Fruit fly (Drosophila melanogaster) whole organism, wandering third instar larva: ENCODE data around the gene GstD8.

Source experiments
- Abd-B ChIP-seq: fragments of >200 bp; optimal IDR thresholded peaks from 2 replicates; lab custom pipeline; 2017; ENCODE audit warnings: missing biosample characterization, missing genetic modification characterization
- CG32264 ChIP-seq: fragments of 200-800 bp; sonication (Bioruptor generic); optimal IDR thresholded peaks from 2 replicates; lab custom pipeline; 2016; ENCODE audit warnings: missing biosample characterization, missing genetic modification characterization
- CrebA ChIP-seq: fragments of 200-800 bp; sonication (Bioruptor generic); optimal IDR thresholded peaks from 2 replicates; lab custom pipeline; 2016; ENCODE audit warnings: missing biosample characterization, mild to moderate bottlenecking, missing genetic modification characterization, borderline replicate concordance
- Dfd ChIP-seq: fragments of >200 bp; optimal IDR thresholded peaks from 2 replicates; lab custom pipeline; 2017; ENCODE audit warnings: missing biosample characterization, missing genetic modification characterization
- Dif ChIP-seq: fragments of 200-275, 200-300 bp; sonication (Bioruptor generic); optimal IDR thresholded peaks from 2 replicates; lab custom pipeline; 2018; ENCODE audit warnings: missing biosample characterization, missing genetic modification characterization; ENCODE audit not compliant: partially characterized antibody
- GATAd ChIP-seq: sonication (Bioruptor generic); optimal IDR thresholded peaks from 2 replicates; lab custom pipeline; 2016; ENCODE audit warnings: missing biosample characterization, missing genetic modification characterization
- HLH106 ChIP-seq: fragments of 200-800 bp; optimal IDR thresholded peaks from 3 replicates; lab custom pipeline; 2019; ENCODE audit warnings: missing biosample characterization, mild to moderate bottlenecking, missing genetic modification characterization, moderate library complexity
- Hr78 ChIP-seq: fragments of >200 bp; optimal IDR thresholded peaks from 2 replicates; lab custom pipeline; 2017; ENCODE audit warnings: missing biosample characterization, missing genetic modification characterization
- Hr83 ChIP-seq: fragments of 200-300 bp; sonication (Bioruptor generic); optimal IDR thresholded peaks from 2 replicates; lab custom pipeline; 2016; ENCODE audit warnings: missing biosample characterization, mild to moderate bottlenecking, missing genetic modification characterization, moderate library complexity; ENCODE audit not compliant: poor library complexity, severe bottlenecking
- Mio ChIP-seq: sonication (Bioruptor generic); optimal IDR thresholded peaks from 2 replicates; lab custom pipeline; 2016; ENCODE audit warnings: missing biosample characterization, missing genetic modification characterization
- Myc ChIP-seq: fragments of >200 bp; optimal IDR thresholded peaks from 2 replicates; lab custom pipeline; 2017
- N ChIP-seq: fragments of >200 bp; optimal IDR thresholded peaks from 2 replicates; lab custom pipeline; 2018; ENCODE audit warnings: missing biosample characterization, missing external identifiers, missing genetic modification characterization
- OdsH ChIP-seq: fragments of 200-800 bp; sonication (Bioruptor generic); optimal IDR thresholded peaks from 2 replicates; lab custom pipeline; 2016; ENCODE audit warnings: missing biosample characterization, mild to moderate bottlenecking, missing genetic modification characterization
- Rel ChIP-seq, 2 experiments: fragments of 200-800 bp; sonication (Bioruptor generic) in 1 of 2; optimal IDR thresholded peaks; 2 replicates in 1 of 2; 3 replicates in 1 of 2; lab custom pipeline; 2016 to 2019; ENCODE audit warnings: mild to moderate bottlenecking in 2 of 2, missing biosample characterization in 2 of 2, missing genetic modification characterization in 2 of 2, moderate library complexity in 1 of 2
- Sp1 ChIP-seq: fragments of 200-800 bp; sonication (Bioruptor generic); optimal IDR thresholded peaks from 3 replicates; lab custom pipeline; 2019; ENCODE audit warnings: missing biosample characterization, mild to moderate bottlenecking, missing genetic modification characterization, moderate library complexity
- brk ChIP-seq: fragments of 200-800 bp; sonication (Bioruptor generic); optimal IDR thresholded peaks from 2 replicates; lab custom pipeline; 2016; ENCODE audit warnings: missing biosample characterization, mild to moderate bottlenecking, missing genetic modification characterization
- dl ChIP-seq, 2 experiments: fragments of 175-275, 200-275 bp in 1 of 2; fragments of 200-275 bp in 1 of 2; sonication (Bioruptor generic); optimal IDR thresholded peaks; lab custom pipeline; 2018; ENCODE audit warnings: mild to moderate bottlenecking in 2 of 2, missing biosample characterization in 2 of 2, missing genetic modification characterization in 2 of 2, moderate library complexity in 2 of 2; ENCODE audit not compliant: partially characterized antibody in 2 of 2, insufficient read depth in 1 of 2
- dmrt93B ChIP-seq: fragments of 200-800 bp; sonication (Bioruptor generic); optimal IDR thresholded peaks from 2 replicates; lab custom pipeline; 2018; ENCODE audit warnings: missing biosample characterization, mild to moderate bottlenecking, missing genetic modification characterization
- dsf ChIP-seq: sonication (Bioruptor generic); optimal IDR thresholded peaks from 2 replicates; lab custom pipeline; 2016; ENCODE audit warnings: missing biosample characterization, missing genetic modification characterization, borderline replicate concordance
- ey ChIP-seq: fragments of 200-800 bp; sonication (Bioruptor generic); optimal IDR thresholded peaks from 2 replicates; lab custom pipeline; 2016; ENCODE audit warnings: missing biosample characterization, missing genetic modification characterization
- foxo ChIP-seq, 2 experiments: fragments of 200-800 bp; sonication (Bioruptor generic); optimal IDR thresholded peaks; 2 replicates in 1 of 2; 3 replicates in 1 of 2; lab custom pipeline; 2016 to 2017; ENCODE audit warnings: missing biosample characterization in 2 of 2, missing genetic modification characterization in 2 of 2
- fru ChIP-seq: fragments of 200-800 bp; sonication (Bioruptor generic); optimal IDR thresholded peaks from 3 replicates; lab custom pipeline; 2016; ENCODE audit warnings: missing biosample characterization, mild to moderate bottlenecking, missing genetic modification characterization
- h ChIP-seq: fragments of 200-800 bp; sonication (Bioruptor generic); optimal IDR thresholded peaks from 3 replicates; lab custom pipeline; 2016; ENCODE audit warnings: missing biosample characterization, mild to moderate bottlenecking, missing genetic modification characterization
- jim ChIP-seq: fragments of 175-275, 200-325 bp; sonication (Bioruptor generic); optimal IDR thresholded peaks from 2 replicates; lab custom pipeline; 2016; ENCODE audit warnings: missing biosample characterization, mild to moderate bottlenecking, missing genetic modification characterization
- lola ChIP-seq: fragments of >200 bp; optimal IDR thresholded peaks from 2 replicates; lab custom pipeline; 2017; ENCODE audit warnings: missing biosample characterization, missing genetic modification characterization
- psq ChIP-seq: fragments of 200-800 bp; sonication (Bioruptor generic); optimal IDR thresholded peaks from 3 replicates; lab custom pipeline; 2017; ENCODE audit warnings: missing biosample characterization, mild to moderate bottlenecking, missing genetic modification characterization, moderate library complexity
- rgr ChIP-seq: fragments of 200-800 bp; sonication (Bioruptor generic); optimal IDR thresholded peaks from 3 replicates; lab custom pipeline; 2016; ENCODE audit warnings: missing biosample characterization, mild to moderate bottlenecking, missing genetic modification characterization
- sage ChIP-seq: fragments of 200-800 bp; sonication (Bioruptor generic); optimal IDR thresholded peaks from 2 replicates; lab custom pipeline; 2016; ENCODE audit warnings: missing biosample characterization, mild to moderate bottlenecking, missing genetic modification characterization
- sv ChIP-seq: fragments of 200-800 bp; sonication (Bioruptor generic); optimal IDR thresholded peaks from 3 replicates; lab custom pipeline; 2016; ENCODE audit warnings: missing biosample characterization, missing genetic modification characterization
- tai ChIP-seq: sonication (Bioruptor generic); optimal IDR thresholded peaks from 2 replicates; lab custom pipeline; 2016; ENCODE audit warnings: missing biosample characterization, missing genetic modification characterization
- woc ChIP-seq: sonication (Bioruptor generic); optimal IDR thresholded peaks from 2 replicates; lab custom pipeline; 2016; ENCODE audit warnings: missing biosample characterization, mild to moderate bottlenecking, missing genetic modification characterization

The GstD8 gene

DNA sequence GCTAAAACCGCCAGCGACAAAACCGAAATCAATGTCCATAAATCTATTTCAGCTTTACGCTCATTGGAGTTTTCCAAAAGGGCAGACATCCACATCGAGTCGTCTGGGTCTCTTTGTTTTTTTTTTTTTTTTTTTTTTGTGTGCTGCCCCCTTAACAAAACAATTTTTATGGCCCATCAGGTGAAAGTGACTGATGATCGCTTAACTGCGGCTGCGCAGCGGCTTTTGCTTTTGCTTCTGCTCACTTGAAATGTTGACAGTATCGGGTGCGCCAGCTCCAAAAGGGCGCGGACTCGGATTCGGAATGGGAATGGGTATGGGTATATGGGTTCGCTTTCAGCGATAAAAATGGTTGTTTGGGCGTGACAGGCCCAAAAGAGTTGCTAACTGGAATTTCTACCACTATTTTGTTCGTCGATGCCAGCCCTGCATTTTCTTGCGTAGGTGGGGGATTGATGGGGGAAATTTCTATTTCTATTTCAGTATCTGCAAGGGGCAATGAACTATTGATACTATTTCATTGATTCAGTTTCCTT is 17.8 kb upstream of the GstD8 start:
- TF ChIP-seq N (no peak), lola (no peak), foxo (GFP tag; optimal IDR thresholded peaks at IDR 0.05; lab: Kevin White, UChicago) (no peak), dsf (GFP tag; lab: Kevin White, UChicago) (no peak), Mio (GFP tag; lab: Kevin White, UChicago) (no peak), Sp1 (GFP tag; lab: Kevin White, UChicago) (no peak)
- TF ChIP-seq, all 38 proteins: peak for 0

DNA sequence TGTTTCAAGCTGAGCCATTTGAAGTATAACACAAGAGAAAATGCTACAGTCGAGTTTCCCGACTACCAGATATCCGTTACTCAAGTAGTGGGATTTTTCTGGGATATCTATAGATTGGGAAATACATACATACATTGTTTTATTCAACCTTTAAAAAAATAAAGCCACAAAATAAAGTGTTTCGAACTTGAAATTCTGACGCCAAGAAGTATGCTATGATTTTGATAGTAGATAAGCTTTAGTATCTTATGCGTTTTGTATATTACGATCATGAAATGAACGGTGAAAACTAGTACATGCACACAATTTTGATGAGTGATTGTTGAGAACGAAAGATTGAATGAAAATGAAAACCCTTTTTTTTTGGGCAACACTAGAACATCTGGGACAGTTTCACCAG is 16.3 kb upstream of the GstD8 start:
- no peak for TF ChIP-seq Rel (GFP tag; optimal IDR thresholded peaks at IDR 0.05; lab: Kevin White, UChicago)
- peak; percentile 3 for TF ChIP-seq Rel (tag; optimal IDR thresholded peaks at IDR 0.05; lab: Kevin White, UChicago)
- no peak for TF ChIP-seq GATAd

DNA sequence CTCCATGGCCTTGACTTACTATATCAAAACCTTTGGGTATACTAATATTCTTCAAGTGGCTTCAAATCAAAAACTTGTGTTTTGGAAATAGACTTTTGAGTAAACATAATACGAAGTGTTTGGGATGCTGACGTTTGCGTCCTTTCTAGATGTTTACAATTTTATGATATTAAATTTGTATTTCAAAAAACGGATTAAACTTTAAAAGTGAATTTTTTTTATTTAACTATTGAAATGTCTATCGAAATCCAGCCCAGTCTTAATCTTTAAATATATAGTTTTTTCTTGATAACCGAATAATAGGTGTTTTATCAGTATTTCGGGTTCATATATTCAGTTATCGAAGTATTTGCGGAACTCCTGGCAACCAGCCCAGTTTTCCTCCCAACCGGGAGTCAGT is 15.2 kb upstream of the GstD8 start, which contains the start of gene Tim17a1:
Tim17a1 (minus strand) TSS at position 101 of the 400 bp plus-strand sequence.
- TF ChIP-seq Dif (GFP tag; lab: Kevin White, UChicago) = no peak
- TF ChIP-seq Rel (GFP tag; optimal IDR thresholded peaks at IDR 0.05; lab: Kevin White, UChicago) = no peak
- no peak for TF ChIP-seq Rel (tag; optimal IDR thresholded peaks at IDR 0.05; lab: Kevin White, UChicago)
- TF ChIP-seq sage (GFP tag; lab: Kevin White, UChicago) = no peak
- TF ChIP-seq CrebA (GFP tag; lab: Kevin White, UChicago) = no peak
- no peak for TF ChIP-seq CG32264 (GFP tag; lab: Kevin White, UChicago)
- no peak for TF ChIP-seq Mio (GFP tag; lab: Kevin White, UChicago)
- no peak for TF ChIP-seq N
- TF ChIP-seq h (GFP tag; lab: Kevin White, UChicago) = no peak
- TF ChIP-seq Hr83 (GFP tag; lab: Kevin White, UChicago) = no peak
- no peak for TF ChIP-seq fru
- no peak for TF ChIP-seq dmrt93B
- no peak for TF ChIP-seq OdsH (GFP tag; lab: Kevin White, UChicago)
- TF ChIP-seq psq (GFP tag; lab: Kevin White, UChicago) = no peak
- no peak for TF ChIP-seq Dfd (GFP tag; lab: Kevin White, UChicago)
- no peak for TF ChIP-seq brk
- no peak for TF ChIP-seq Abd-B (GFP tag; lab: Kevin White, UChicago)
- TF ChIP-seq Myc (lab: Kevin White, UChicago) = no peak
- no peak for TF ChIP-seq lola
- no peak for TF ChIP-seq dsf (GFP tag; lab: Kevin White, UChicago)
- TF ChIP-seq woc (GFP tag; lab: Kevin White, UChicago) = no peak
- TF ChIP-seq, all 38 proteins: peak for 0

DNA sequence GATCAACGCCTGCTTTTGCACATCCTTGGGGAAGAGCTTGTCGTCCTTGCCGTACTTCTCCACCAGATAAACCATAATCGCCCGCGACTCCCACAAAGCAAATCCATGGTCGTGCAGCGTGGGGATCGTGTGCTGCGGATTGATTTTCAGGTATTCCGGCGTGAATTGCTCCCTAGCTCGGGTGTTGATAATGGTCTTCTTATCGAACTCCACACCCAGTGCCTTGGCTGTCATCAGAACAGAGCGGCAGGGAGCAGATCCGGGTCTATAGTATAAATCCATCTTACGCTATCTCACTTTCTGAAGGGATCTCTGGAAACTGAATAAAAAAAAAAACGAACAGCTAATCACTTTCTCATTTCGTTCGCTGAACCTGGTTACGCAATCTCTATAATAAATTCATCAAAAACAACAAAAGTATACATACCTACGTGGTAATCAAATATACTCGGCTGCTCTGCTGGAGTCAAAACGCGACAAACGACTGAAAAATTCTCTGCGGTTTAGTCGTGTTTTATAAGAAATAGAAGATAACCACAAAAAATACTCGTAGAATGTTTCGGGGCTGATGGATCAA is 14.5 kb upstream of the GstD8 start, which contains the start of gene GstD10:
GstD10 (minus strand) TSS at position 472 of the 577 bp plus-strand sequence.
- no peak for TF ChIP-seq jim (GFP tag; lab: Kevin White, UChicago)
- TF ChIP-seq Dfd (GFP tag; lab: Kevin White, UChicago) = no peak
- TF ChIP-seq Dif (GFP tag; lab: Kevin White, UChicago) = no peak
- TF ChIP-seq fru = no peak
- TF ChIP-seq Hr78 (GFP tag; lab: Kevin White, UChicago) = no peak

DNA sequence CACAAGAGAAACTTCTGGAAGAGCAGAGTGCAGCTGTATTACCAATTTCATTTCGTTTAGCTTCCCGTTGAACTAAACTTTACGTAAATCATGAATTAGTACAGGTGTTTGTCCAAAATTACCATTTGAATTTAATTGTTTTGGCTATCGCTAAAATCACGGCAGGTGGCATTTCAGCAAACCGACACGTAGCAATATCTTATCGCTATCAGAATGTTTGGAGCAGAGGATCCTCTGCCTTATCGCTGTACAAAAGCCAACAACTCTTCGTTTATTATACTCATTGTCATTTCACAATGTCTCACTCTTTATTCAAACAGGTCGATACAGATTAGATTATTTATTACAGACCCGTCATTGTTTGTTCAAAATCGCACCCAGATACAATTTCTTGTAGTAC is 13.9 kb upstream of the GstD8 start:
- TF ChIP-seq ey (GFP tag; lab: Kevin White, UChicago) (no peak), fru (no peak), lola (no peak), CG32264 (GFP tag; lab: Kevin White, UChicago) (no peak), h (GFP tag; lab: Kevin White, UChicago) (no peak), Hr83 (GFP tag; lab: Kevin White, UChicago) (no peak), psq (GFP tag; lab: Kevin White, UChicago) (no peak), brk (no peak), Sp1 (GFP tag; lab: Kevin White, UChicago) (no peak), rgr (no peak), Hr78 (GFP tag; lab: Kevin White, UChicago) (no peak), dl (GFP tag; optimal IDR thresholded peaks at IDR 0.05; lab: Kevin White, UChicago; ENCODE audit: insufficient read depth in 1 of 2, partially characterized antibody in 2 of 2) (no peak), woc (GFP tag; lab: Kevin White, UChicago) (no peak), HLH106 (tag; lab: Kevin White, UChicago) (no peak), sv (GFP tag; lab: Kevin White, UChicago) (no peak), foxo (GFP tag; optimal IDR thresholded peaks at IDR 0.05; lab: Kevin White, UChicago) (no peak), Dfd (GFP tag; lab: Kevin White, UChicago) (no peak), tai (GFP tag; lab: Kevin White, UChicago) (no peak)
